Fruit fly (Drosophila melanogaster) S2 (cell line): ENCODE data around the gene lft.

ENCODE experiments used
- CG8478 ChIP-seq: fragments of >200 bp; optimal IDR thresholded peaks from 2 replicates; lab custom pipeline; 2018
- CTCF ChIP-seq, 2 experiments: fragments of >200 bp; optimal IDR thresholded peaks; 2 replicates each; lab custom pipeline; 2018

Gene lft

dm6 chr2L:10408122-10408576 is 43.9 kb downstream of the lft start, which contains the start of the genes Ip259 and RpS27A:
Ip259 (plus strand) TSS chr2L:10408352.
RpS27A (plus strand) TSS chr2L:10408352.
- no peak for TF ChIP-seq CG8478 (lab: Kevin White, UChicago)
- TF ChIP-seq CTCF (optimal IDR thresholded peaks at IDR 0.05; lab: Kevin White, UChicago), result peak in 1 of 2 experiments; percentile 11

dm6 chr2L:10413251-10414127 is 49.2 kb downstream of the lft start, which contains the start of the genes CG5355 and Klp31E:
CG5355 (minus strand) TSS chr2L:10413463.
Klp31E (plus strand) TSS chr2L:10414017.
- TF ChIP-seq CTCF (optimal IDR thresholded peaks at IDR 0.05; lab: Kevin White, UChicago) (no peak), CG8478 (lab: Kevin White, UChicago) (no peak)
